Fruit fly (Drosophila melanogaster) whole organism, embryonic: Measurements from ENCODE around the gene Mpcp2.

ENCODE experiments used
- Adf1 ChIP-seq: fragments of 200-800 bp; sonication (Bioruptor generic); IDR thresholded peaks from 2 replicates; pipeline ENCODE4 v1.3.6; 2022; ENCODE audit warnings: missing biosample characterization, missing genetic modification characterization
- CG12299 ChIP-seq: fragments of 200-800 bp; sonication (Bioruptor generic); optimal IDR thresholded peaks from 2 replicates; lab custom pipeline; 2018; ENCODE audit warnings: missing biosample characterization, mild to moderate bottlenecking, missing genetic modification characterization
- CG13123 ChIP-seq: fragments of 200-800 bp; sonication (Bioruptor generic); optimal IDR thresholded peaks from 2 replicates; lab custom pipeline; 2016; ENCODE audit warnings: missing biosample characterization, missing genetic modification characterization
- CG14014 ChIP-seq: fragments of 200-800 bp; sonication (Bioruptor generic); IDR thresholded peaks from 2 replicates; pipeline ENCODE4 v1.3.6; 2022; ENCODE audit warnings: missing biosample characterization, missing genetic modification characterization
- CG15073 ChIP-seq: fragments of 200-800 bp; sonication (Bioruptor generic); optimal IDR thresholded peaks from 2 replicates; lab custom pipeline; 2016; ENCODE audit warnings: missing biosample characterization, missing genetic modification characterization
- CG17361 ChIP-seq: fragments of 200-800 bp; sonication (Bioruptor generic); IDR thresholded peaks from 3 replicates; pipeline ENCODE4 v1.3.6; 2022; ENCODE audit warnings: missing biosample characterization, missing genetic modification characterization
- CG2202 ChIP-seq: fragments of 200-800 bp; sonication (Bioruptor generic); optimal IDR thresholded peaks from 2 replicates; lab custom pipeline; 2018; ENCODE audit warnings: missing biosample characterization, mild to moderate bottlenecking, missing genetic modification characterization
- CG2712 ChIP-seq: fragments of 200-800 bp; optimal IDR thresholded peaks from 3 replicates; lab custom pipeline; 2019; ENCODE audit warnings: missing biosample characterization, mild to moderate bottlenecking, missing genetic modification characterization, moderate library complexity
- CG2875 ChIP-seq: fragments of 200-800 bp; sonication (Bioruptor generic); optimal IDR thresholded peaks from 2 replicates; lab custom pipeline; 2017; ENCODE audit warnings: missing biosample characterization, mild to moderate bottlenecking, missing genetic modification characterization, missing genetic modification reagents
- CG31365 ChIP-seq: fragments of 200-800 bp; sonication (Bioruptor generic); optimal IDR thresholded peaks from 2 replicates; lab custom pipeline; 2018; ENCODE audit warnings: missing biosample characterization, mild to moderate bottlenecking, missing genetic modification characterization
- CG32772 ChIP-seq: fragments of 200-800 bp; sonication (Bioruptor generic); IDR thresholded peaks from 2 replicates; pipeline ENCODE4 v1.3.6; 2022; ENCODE audit warnings: missing biosample characterization, missing genetic modification characterization
- CG3281 ChIP-seq: fragments of 200-800 bp; sonication (Bioruptor generic); optimal IDR thresholded peaks from 3 replicates; lab custom pipeline; 2017; ENCODE audit warnings: missing biosample characterization, mild to moderate bottlenecking, missing genetic modification characterization
- CG34224 ChIP-seq: fragments of 200-800 bp; sonication (Bioruptor generic); IDR thresholded peaks from 3 replicates; pipeline ENCODE4 v1.3.6; 2022; ENCODE audit warnings: missing biosample characterization, missing genetic modification characterization; ENCODE audit not compliant: partially characterized antibody
- CG4617 ChIP-seq: fragments of 200-800 bp; sonication (Bioruptor generic); optimal IDR thresholded peaks from 3 replicates; lab custom pipeline; 2016; ENCODE audit warnings: missing biosample characterization, missing genetic modification characterization, borderline replicate concordance
- CG4730 ChIP-seq: fragments of 200-800 bp; sonication (Bioruptor generic); IDR thresholded peaks from 2 replicates; pipeline ENCODE4 v1.3.6; 2022; ENCODE audit warnings: missing biosample characterization, missing genetic modification characterization
- CG4854 ChIP-seq: fragments of 200-800 bp; sonication (Bioruptor generic); optimal IDR thresholded peaks from 2 replicates; lab custom pipeline; 2016; ENCODE audit warnings: missing biosample characterization, missing genetic modification characterization, inconsistent platforms
- CG7357 ChIP-seq: fragments of 200-800 bp; sonication (Bioruptor generic); IDR thresholded peaks from 3 replicates; pipeline ENCODE4 v1.3.6; 2022; ENCODE audit warnings: missing biosample characterization, missing genetic modification characterization
- CG8290 ChIP-seq, 3 experiments: fragments of 200-800 bp; sonication (Bioruptor generic); optimal IDR thresholded peaks; 2 replicates each; lab custom pipeline; 2016 to 2019; ENCODE audit warnings: missing biosample characterization in 3 of 3, missing genetic modification characterization in 3 of 3, mild to moderate bottlenecking in 2 of 3, moderate library complexity in 1 of 3
- Dek ChIP-seq: fragments of 200-800 bp; sonication (Bioruptor generic); optimal IDR thresholded peaks from 3 replicates; lab custom pipeline; 2019; ENCODE audit warnings: missing biosample characterization, mild to moderate bottlenecking, missing genetic modification characterization, moderate library complexity
- E2f2 ChIP-seq: fragments of 200-800 bp; sonication (Bioruptor generic); IDR thresholded peaks from 2 replicates; pipeline ENCODE4 v1.3.6; 2022; ENCODE audit warnings: missing biosample characterization, missing genetic modification characterization
- Hey ChIP-seq: fragments of 200-800 bp; sonication (Bioruptor generic); optimal IDR thresholded peaks from 3 replicates; lab custom pipeline; 2018; ENCODE audit warnings: missing biosample characterization, mild to moderate bottlenecking, missing genetic modification characterization
- Hsf ChIP-seq: fragments of 200-800 bp; sonication (Bioruptor generic); optimal IDR thresholded peaks from 3 replicates; lab custom pipeline; 2016; ENCODE audit warnings: missing biosample characterization, missing genetic modification characterization
- Jarid2 ChIP-seq: fragments of 200-800 bp; sonication (Bioruptor generic); optimal IDR thresholded peaks from 3 replicates; lab custom pipeline; 2017; ENCODE audit warnings: mild to moderate bottlenecking, missing biosample characterization, missing genetic modification reagents, missing genetic modification characterization
- Oaz ChIP-seq: fragments of 200-800 bp; sonication (Bioruptor generic); IDR thresholded peaks from 2 replicates; pipeline ENCODE4 v1.3.6; 2022; ENCODE audit warnings: missing biosample characterization, missing genetic modification characterization
- Sin3A ChIP-seq: fragments of >200 bp; optimal IDR thresholded peaks from 2 replicates; lab custom pipeline; 2018
- Trl ChIP-seq, 3 experiments: fragments of >200 bp in 2 of 3; fragments of 200-800 bp in 1 of 3; sonication (Bioruptor generic) in 1 of 3; optimal IDR thresholded peaks; 2 replicates in 1 of 3; 3 replicates in 2 of 3; lab custom pipeline; 2016 to 2017; ENCODE audit warnings: missing biosample characterization in 1 of 3, missing genetic modification characterization in 1 of 3
- bowl ChIP-seq: fragments of 200-800 bp; sonication (Bioruptor generic); IDR thresholded peaks from 2 replicates; pipeline ENCODE4 v1.3.6; 2022; ENCODE audit warnings: missing biosample characterization, missing genetic modification characterization
- btn ChIP-seq: fragments of 200-800 bp; sonication (Bioruptor generic); optimal IDR thresholded peaks from 2 replicates; lab custom pipeline; 2016; ENCODE audit warnings: missing biosample characterization, missing genetic modification characterization
- chif ChIP-seq, 2 experiments: fragments of 200-800 bp; sonication (Bioruptor generic); optimal IDR thresholded peaks; 3 replicates each; lab custom pipeline; 2016; ENCODE audit warnings: missing biosample characterization in 2 of 2, missing genetic modification characterization in 2 of 2
- chn ChIP-seq: fragments of 200-800 bp; sonication (Bioruptor generic); optimal IDR thresholded peaks from 2 replicates; lab custom pipeline; 2016; ENCODE audit warnings: missing biosample characterization, missing genetic modification characterization
- croc ChIP-seq: fragments of 200-800 bp; sonication (Bioruptor generic); conservative IDR thresholded peaks from 3 replicates; pipeline ENCODE4 v1.3.6; 2022; ENCODE audit warnings: missing biosample characterization, missing genetic modification characterization
- cwo ChIP-seq: fragments of 200-800 bp; sonication (Bioruptor generic); optimal IDR thresholded peaks from 3 replicates; lab custom pipeline; 2017; ENCODE audit warnings: missing biosample characterization, missing genetic modification characterization, mild to moderate bottlenecking, moderate library complexity, missing genetic modification reagents
- dimm ChIP-seq: fragments of 200-800 bp; sonication (Bioruptor generic); IDR thresholded peaks from 2 replicates; pipeline ENCODE4 v1.3.6; 2022; ENCODE audit warnings: missing biosample characterization, missing genetic modification characterization
- disco-r ChIP-seq: fragments of 200-800 bp; sonication (Bioruptor generic); optimal IDR thresholded peaks from 2 replicates; lab custom pipeline; 2016; ENCODE audit warnings: missing biosample characterization, missing genetic modification characterization
- gce ChIP-seq: fragments of 200-800 bp; sonication (Bioruptor generic); IDR thresholded peaks from 3 replicates; pipeline ENCODE4 v1.3.6; 2022; ENCODE audit warnings: missing biosample characterization, missing genetic modification characterization
- gem ChIP-seq: fragments of 200-800 bp; sonication (Bioruptor generic); optimal IDR thresholded peaks from 2 replicates; lab custom pipeline; 2019; ENCODE audit warnings: missing biosample characterization, mild to moderate bottlenecking, missing genetic modification characterization, moderate library complexity
- ind ChIP-seq: fragments of 200-800 bp; sonication (Bioruptor generic); optimal IDR thresholded peaks from 3 replicates; lab custom pipeline; 2016; ENCODE audit warnings: missing biosample characterization, missing genetic modification characterization
- lmd ChIP-seq: fragments of 200-800 bp; sonication (Bioruptor generic); IDR thresholded peaks from 2 replicates; pipeline ENCODE4 v1.3.6; 2022; ENCODE audit warnings: missing biosample characterization, missing genetic modification characterization
- peb ChIP-seq: fragments of 200-800 bp; sonication (Bioruptor generic); IDR thresholded peaks from 2 replicates; pipeline ENCODE4 v1.3.6; 2022; ENCODE audit warnings: missing biosample characterization, missing genetic modification characterization
- pfk ChIP-seq: fragments of 200-800 bp; sonication (Bioruptor generic); optimal IDR thresholded peaks from 2 replicates; lab custom pipeline; 2018; ENCODE audit warnings: missing biosample characterization, mild to moderate bottlenecking, missing genetic modification characterization, moderate library complexity
- pita ChIP-seq: fragments of 200-800 bp; sonication (Bioruptor generic); optimal IDR thresholded peaks from 2 replicates; lab custom pipeline; 2017; ENCODE audit warnings: missing biosample characterization, mild to moderate bottlenecking, missing genetic modification characterization
- pros ChIP-seq: fragments of 200-800 bp; sonication (Bioruptor generic); optimal IDR thresholded peaks from 3 replicates; lab custom pipeline; 2019; ENCODE audit warnings: missing biosample characterization, mild to moderate bottlenecking, missing genetic modification characterization, moderate library complexity
- pum ChIP-seq: fragments of 200-800 bp; sonication (Bioruptor generic); optimal IDR thresholded peaks from 2 replicates; lab custom pipeline; 2016; ENCODE audit warnings: missing biosample characterization, missing genetic modification characterization
- sd ChIP-seq: fragments of 200-800 bp; sonication (Bioruptor generic); optimal IDR thresholded peaks from 3 replicates; lab custom pipeline; 2018; ENCODE audit warnings: missing biosample characterization, mild to moderate bottlenecking, missing genetic modification characterization, moderate library complexity
- seq ChIP-seq: fragments of 200-800 bp; sonication (Bioruptor generic); IDR thresholded peaks from 2 replicates; pipeline ENCODE4 v1.3.6; 2022; ENCODE audit warnings: missing biosample characterization, missing genetic modification characterization
- sna ChIP-seq: fragments of 200-800 bp; sonication (Bioruptor generic); IDR thresholded peaks from 2 replicates; pipeline ENCODE4 v1.3.6; 2022; ENCODE audit warnings: missing biosample characterization, missing genetic modification characterization; ENCODE audit not compliant: partially characterized antibody
- sug ChIP-seq: fragments of 200-800 bp; optimal IDR thresholded peaks from 2 replicates; lab custom pipeline; 2019; ENCODE audit warnings: missing biosample characterization, mild to moderate bottlenecking, missing genetic modification characterization, moderate library complexity
- tna ChIP-seq: fragments of 200-800 bp; sonication (Bioruptor generic); IDR thresholded peaks from 2 replicates; pipeline ENCODE4 v1.3.6; 2022; ENCODE audit warnings: missing biosample characterization, missing genetic modification characterization; ENCODE audit not compliant: partially characterized antibody
- usp ChIP-seq: fragments of >200 bp; optimal IDR thresholded peaks from 2 replicates; lab custom pipeline; 2017; ENCODE audit warnings: missing biosample characterization, missing genetic modification characterization
- vnd ChIP-seq: fragments of 200-800 bp; sonication (Bioruptor generic); IDR thresholded peaks from 3 replicates; pipeline ENCODE4 v1.3.6; 2022; ENCODE audit warnings: missing biosample characterization, missing genetic modification characterization; ENCODE audit not compliant: partially characterized antibody
- wek ChIP-seq: fragments of 200-800 bp; sonication (Bioruptor generic); optimal IDR thresholded peaks from 3 replicates; lab custom pipeline; 2018; ENCODE audit warnings: missing biosample characterization, mild to moderate bottlenecking, missing genetic modification characterization, moderate library complexity
- yki ChIP-seq: fragments of >200 bp; optimal IDR thresholded peaks from 3 replicates; lab custom pipeline; 2018

Mpcp2 gene

dm6 chr3L:14559659-14560058 is 22.2 kb downstream of the Mpcp2 start, which contains the start of gene CG34039 (continued):
- TF ChIP-seq pita (GFP tag; lab: Kevin White, UChicago): no peak
- TF ChIP-seq peb (GFP tag; lab: Robert Waterston, UW): no peak
- peak; percentile 97 for TF ChIP-seq sna (GFP tag; lab: Robert Waterston, UW)
- no peak for TF ChIP-seq ind (GFP tag; lab: Kevin White, UChicago)
- peak; percentile 15 for TF ChIP-seq Dek (tag; lab: Kevin White, UChicago)
- TF ChIP-seq CG32772 (GFP tag; lab: Robert Waterston, UW): no peak
- TF ChIP-seq CG17361 (GFP tag; lab: Robert Waterston, UW): no peak
- no peak for TF ChIP-seq CG12299 (tag; lab: Kevin White, UChicago)
- TF ChIP-seq dimm: no peak
- no peak for TF ChIP-seq Trl (optimal IDR thresholded peaks at IDR 0.05; lab: Kevin White, UChicago)
- no peak for TF ChIP-seq Trl (GFP tag; optimal IDR thresholded peaks at IDR 0.05; lab: Kevin White, UChicago)
- peak; percentile 94 for TF ChIP-seq vnd
- TF ChIP-seq CG15073 (GFP tag; lab: Kevin White, UChicago): no peak
- no peak for TF ChIP-seq Oaz (GFP tag; lab: Robert Waterston, UW)
- TF ChIP-seq cwo (GFP tag; lab: Kevin White, UChicago): no peak
- peak; percentile 67 for TF ChIP-seq pros (GFP tag; lab: Kevin White, UChicago)
- no peak for TF ChIP-seq bowl (GFP tag; lab: Robert Waterston, UW)
- no peak for TF ChIP-seq wek (GFP tag; lab: Kevin White, UChicago)
- no peak for TF ChIP-seq CG13123 (GFP tag; lab: Kevin White, UChicago)
- TF ChIP-seq chif (GFP tag; optimal IDR thresholded peaks at IDR 0.05; lab: Kevin White, UChicago): no peak
- no peak for TF ChIP-seq CG4730 (GFP tag; lab: Robert Waterston, UW)
- no peak for TF ChIP-seq CG31365 (tag; lab: Kevin White, UChicago)
- TF ChIP-seq tna (GFP tag; lab: Robert Waterston, UW): peak; percentile 93
- TF ChIP-seq btn (GFP tag; lab: Kevin White, UChicago): no peak
- no peak for TF ChIP-seq Sin3A
- no peak for TF ChIP-seq pum (GFP tag; lab: Kevin White, UChicago)
- TF ChIP-seq disco-r (GFP tag; lab: Kevin White, UChicago): no peak
- no peak for TF ChIP-seq gce (GFP tag; lab: Robert Waterston, UW)
- no peak for TF ChIP-seq Jarid2
- TF ChIP-seq croc: no peak
- TF ChIP-seq lmd (GFP tag; lab: Robert Waterston, UW): no peak
- TF ChIP-seq Adf1: no peak
- TF ChIP-seq pfk (GFP tag; lab: Kevin White, UChicago): no peak
- no peak for TF ChIP-seq Hey (tag; lab: Kevin White, UChicago)
- peak; percentile 97 for TF ChIP-seq E2f2 (GFP tag; lab: Robert Waterston, UW)
- TF ChIP-seq sug: no peak
- peak; percentile 21 for TF ChIP-seq Hsf (GFP tag; lab: Kevin White, UChicago)
- peak; percentile 41 for TF ChIP-seq gem
- TF ChIP-seq CG4854: no peak
- TF ChIP-seq CG4617 (GFP tag; lab: Kevin White, UChicago): peak; percentile 66
- TF ChIP-seq CG3281 (GFP tag; lab: Kevin White, UChicago): peak; percentile 13
- TF ChIP-seq CG7357 (GFP tag; lab: Robert Waterston, UW): no peak
- no peak for TF ChIP-seq usp (GFP tag; lab: Kevin White, UChicago)
- TF ChIP-seq CG2202: no peak
- TF ChIP-seq CG8290 (GFP tag; optimal IDR thresholded peaks at IDR 0.05; lab: Kevin White, UChicago): peak; percentile 50
- TF ChIP-seq CG8290 (tag; optimal IDR thresholded peaks at IDR 0.05; lab: Kevin White, UChicago): peak in 1 of 2 experiments; percentile 70
- no peak for TF ChIP-seq yki (lab: Kevin White, UChicago)
- no peak for TF ChIP-seq seq (GFP tag; lab: Robert Waterston, UW)
- peak; percentile 58 for TF ChIP-seq CG2712 (tag; lab: Kevin White, UChicago)
- TF ChIP-seq CG34224: peak; percentile 97
- peak; percentile 65 for TF ChIP-seq sd (tag; lab: Kevin White, UChicago)
- TF ChIP-seq chn: no peak
- TF ChIP-seq CG2875: no peak
- TF ChIP-seq CG14014 (GFP tag; lab: Robert Waterston, UW): no peak
